Worm (Caenorhabditis elegans) whole organism, L1 larva: Measurements from ENCODE around the gene Y39B6A.33.

Source experiments
- C16A3.4 ChIP-seq: fragments of 150-350 bp; optimal IDR thresholded peaks from 2 replicates; lab custom pipeline; 2014; ENCODE audit warnings: missing biosample characterization, missing genetic modification characterization
- F16B12.6 ChIP-seq: fragments of 150-350 bp; optimal IDR thresholded peaks from 2 replicates; lab custom pipeline; 2014; ENCODE audit warnings: missing biosample characterization, missing genetic modification characterization
- Y116A8C.19 ChIP-seq: sonication (generic microtip); optimal IDR thresholded peaks from 2 replicates; lab custom pipeline; 2016; ENCODE audit warnings: missing compliant biosample characterization, missing genetic modification characterization, borderline replicate concordance
- aha-1 ChIP-seq: fragments of 150-350 bp; optimal IDR thresholded peaks from 2 replicates; lab custom pipeline; 2014; ENCODE audit warnings: missing biosample characterization, missing genetic modification characterization
- alr-1 ChIP-seq: fragments of 200-800 bp; sonication (Bioruptor generic); optimal IDR thresholded peaks from 2 replicates; lab custom pipeline; 2018; ENCODE audit warnings: borderline replicate concordance, mild to moderate bottlenecking, missing genetic modification characterization, missing compliant biosample characterization
- ama-1 ChIP-seq: fragments of 150-350 bp; optimal IDR thresholded peaks from 2 replicates; lab custom pipeline; 2014
- ceh-63 ChIP-seq: fragments of 200-800 bp; sonication (Bioruptor generic); optimal IDR thresholded peaks from 2 replicates; lab custom pipeline; 2018; ENCODE audit warnings: mild to moderate bottlenecking, missing genetic modification characterization, missing compliant biosample characterization
- ceh-82 ChIP-seq, 3 experiments: fragments of 150-350 bp in 1 of 3; sonication (generic microtip) in 2 of 3; optimal IDR thresholded peaks; 2 replicates each; lab custom pipeline; 2014 to 2017; ENCODE audit warnings: missing biosample characterization in 3 of 3, missing genetic modification characterization in 3 of 3
- ceh-88 ChIP-seq: fragments of 200-800 bp; sonication (Bioruptor generic); IDR thresholded peaks from 2 replicates; pipeline ENCODE4 v1.3.6; 2022; ENCODE audit warnings: missing genetic modification characterization, missing compliant biosample characterization
- ceh-90 ChIP-seq: sonication (generic microtip); optimal IDR thresholded peaks from 2 replicates; lab custom pipeline; 2016; ENCODE audit warnings: missing genetic modification characterization, missing compliant biosample characterization
- dpl-1 ChIP-seq, 3 experiments: fragments of 150-350 bp in 2 of 3; sonication (generic microtip) in 1 of 3; optimal IDR thresholded peaks; 2 replicates each; lab custom pipeline; 2014 to 2017; ENCODE audit warnings: missing biosample characterization in 3 of 3, missing genetic modification characterization in 3 of 3, missing genetic modification reagents in 3 of 3
- dsc-1 ChIP-seq: sonication (generic microtip); optimal IDR thresholded peaks from 2 replicates; lab custom pipeline; 2016; ENCODE audit warnings: mild to moderate bottlenecking, missing genetic modification characterization, missing compliant biosample characterization
- efl-1 ChIP-seq, 4 experiments: fragments of 150-350 bp; optimal IDR thresholded peaks in 3 of 4; peaks in 1 of 4; 1 replicate in 1 of 4; 2 replicates in 3 of 4; lab custom pipeline; 2014; ENCODE audit warnings: missing biosample characterization in 2 of 4, missing genetic modification characterization in 2 of 4, missing genetic modification reagents in 2 of 4
- efl-3 ChIP-seq: fragments of 200-800 bp; sonication (Bioruptor generic); optimal IDR thresholded peaks from 2 replicates; lab custom pipeline; 2018; ENCODE audit warnings: mild to moderate bottlenecking, missing genetic modification characterization, missing compliant biosample characterization
- elt-2 ChIP-seq: sonication (generic microtip); optimal IDR thresholded peaks from 2 replicates; lab custom pipeline; 2016; ENCODE audit warnings: missing genetic modification characterization, mild to moderate bottlenecking, inconsistent platforms, missing compliant biosample characterization, missing genetic modification reagents
- elt-3 ChIP-seq, 6 experiments: fragments of 150-350 bp in 1 of 6; sonication (generic microtip); optimal IDR thresholded peaks; 2 replicates each; lab custom pipeline; 2017 to 2018; ENCODE audit warnings: missing biosample characterization in 6 of 6, missing genetic modification characterization in 6 of 6, inconsistent platforms in 1 of 6
- ets-5 ChIP-seq: fragments of 200-800 bp; sonication (Bioruptor generic); IDR thresholded peaks from 2 replicates; pipeline ENCODE4 v1.3.6; 2022; ENCODE audit warnings: missing genetic modification characterization, missing compliant biosample characterization
- fkh-4 ChIP-seq: sonication (generic microtip); optimal IDR thresholded peaks from 2 replicates; lab custom pipeline; 2016; ENCODE audit warnings: missing compliant biosample characterization, missing genetic modification characterization, borderline replicate concordance
- hlh-4 ChIP-seq: sonication (generic microtip); optimal IDR thresholded peaks from 2 replicates; lab custom pipeline; 2016; ENCODE audit warnings: mild to moderate bottlenecking, missing genetic modification characterization, missing compliant biosample characterization
- hpl-2 ChIP-seq: fragments of 150-350 bp; optimal IDR thresholded peaks from 2 replicates; lab custom pipeline; 2014; ENCODE audit warnings: missing biosample characterization, missing genetic modification reagents, missing genetic modification characterization
- isw-1 ChIP-seq: fragments of 200-800 bp; sonication (Bioruptor generic); IDR thresholded peaks from 2 replicates; pipeline ENCODE4 v1.3.6; 2022; ENCODE audit warnings: missing genetic modification characterization, missing compliant biosample characterization
- jun-1 ChIP-seq: fragments of 150-350 bp; optimal IDR thresholded peaks from 2 replicates; lab custom pipeline; 2014; ENCODE audit warnings: missing biosample characterization, missing genetic modification reagents, missing genetic modification characterization
- lin-13 ChIP-seq: fragments of 150-350 bp; optimal IDR thresholded peaks from 2 replicates; lab custom pipeline; 2014; ENCODE audit warnings: missing biosample characterization, missing genetic modification reagents, missing genetic modification characterization
- lin-39 ChIP-seq: fragments of 150-350 bp; optimal IDR thresholded peaks from 2 replicates; lab custom pipeline; 2014; ENCODE audit warnings: missing biosample characterization, missing genetic modification reagents, missing genetic modification characterization
- lir-3 ChIP-seq: sonication (generic microtip); optimal IDR thresholded peaks from 2 replicates; lab custom pipeline; 2016; ENCODE audit warnings: mild to moderate bottlenecking, missing genetic modification characterization, moderate library complexity, missing compliant biosample characterization; ENCODE audit not compliant: poor library complexity
- lsy-2 ChIP-seq, 2 experiments: fragments of 150-350 bp; optimal IDR thresholded peaks; 2 replicates each; lab custom pipeline; 2014; ENCODE audit warnings: missing biosample characterization in 2 of 2, missing genetic modification characterization in 2 of 2
- mdl-1 ChIP-seq, 2 experiments: fragments of 150-350 bp; optimal IDR thresholded peaks; 2 replicates each; lab custom pipeline; 2014 to 2017; ENCODE audit warnings: missing biosample characterization in 2 of 2, missing genetic modification characterization in 2 of 2, inconsistent platforms in 1 of 2
- mef-2 ChIP-seq: fragments of 150-350 bp; optimal IDR thresholded peaks from 2 replicates; lab custom pipeline; 2014; ENCODE audit warnings: missing biosample characterization, missing genetic modification characterization
- mep-1 ChIP-seq: fragments of 150-350 bp; optimal IDR thresholded peaks from 2 replicates; lab custom pipeline; 2014; ENCODE audit warnings: missing biosample characterization, missing genetic modification characterization
- nhr-11 ChIP-seq: fragments of 150-350 bp; optimal IDR thresholded peaks from 2 replicates; lab custom pipeline; 2014; ENCODE audit warnings: missing biosample characterization, missing genetic modification characterization
- nhr-12 ChIP-seq: sonication (generic microtip); optimal IDR thresholded peaks from 2 replicates; lab custom pipeline; 2017; ENCODE audit warnings: missing biosample characterization, missing genetic modification characterization
- nhr-19 ChIP-seq: fragments of 200-800 bp; sonication (Bioruptor generic); conservative IDR thresholded peaks from 2 replicates; pipeline ENCODE4 v1.3.6; 2022; ENCODE audit warnings: missing genetic modification characterization, missing compliant biosample characterization
- nhr-20 ChIP-seq: sonication (generic microtip); optimal IDR thresholded peaks from 2 replicates; lab custom pipeline; 2016; ENCODE audit warnings: mild to moderate bottlenecking, missing genetic modification characterization, missing compliant biosample characterization
- nhr-237 ChIP-seq: fragments of 150-350 bp; optimal IDR thresholded peaks from 2 replicates; lab custom pipeline; 2014; ENCODE audit warnings: missing biosample characterization, missing genetic modification characterization
- nhr-28 ChIP-seq: fragments of 150-350 bp; optimal IDR thresholded peaks from 2 replicates; lab custom pipeline; 2014; ENCODE audit warnings: missing biosample characterization, missing genetic modification characterization
- nhr-85 ChIP-seq: sonication (generic microtip); peaks from one replicate; lab custom pipeline; 2016; ENCODE audit warnings: missing genetic modification characterization, inconsistent platforms, missing compliant biosample characterization
- pag-3 ChIP-seq: sonication (generic microtip); optimal IDR thresholded peaks from 2 replicates; lab custom pipeline; 2017; ENCODE audit warnings: missing genetic modification characterization, mild to moderate bottlenecking, missing compliant biosample characterization, antibody characterized with exemption, borderline replicate concordance; ENCODE audit not compliant: insufficient read depth
- rnt-1 ChIP-seq: sonication (generic microtip); optimal IDR thresholded peaks from 2 replicates; lab custom pipeline; 2016; ENCODE audit warnings: mild to moderate bottlenecking, missing genetic modification characterization, moderate library complexity, missing compliant biosample characterization
- skn-1 ChIP-seq: fragments of 150-350 bp; optimal IDR thresholded peaks from 2 replicates; lab custom pipeline; 2014; ENCODE audit warnings: missing biosample characterization, missing genetic modification characterization
- snpc-4 ChIP-seq: fragments of 150-350 bp; optimal IDR thresholded peaks from 2 replicates; lab custom pipeline; 2014; ENCODE audit warnings: missing biosample characterization, missing genetic modification characterization
- snu-23 ChIP-seq: sonication (generic microtip); optimal IDR thresholded peaks from 2 replicates; lab custom pipeline; 2016; ENCODE audit warnings: missing genetic modification characterization, missing compliant biosample characterization
- sptf-1 ChIP-seq: fragments of 150-350 bp; optimal IDR thresholded peaks from 2 replicates; lab custom pipeline; 2014; ENCODE audit warnings: missing biosample characterization, missing genetic modification characterization
- swsn-7 ChIP-seq: sonication (generic microtip); optimal IDR thresholded peaks from 2 replicates; lab custom pipeline; 2016; ENCODE audit warnings: missing genetic modification characterization, missing compliant biosample characterization
- tbx-2 ChIP-seq: sonication (generic microtip); optimal IDR thresholded peaks from 2 replicates; lab custom pipeline; 2016; ENCODE audit warnings: missing genetic modification characterization, missing compliant biosample characterization
- tlp-1 ChIP-seq: fragments of 150-350 bp; optimal IDR thresholded peaks from 2 replicates; lab custom pipeline; 2014; ENCODE audit warnings: missing biosample characterization, missing genetic modification characterization
- unc-130 ChIP-seq: fragments of 150-350 bp; optimal IDR thresholded peaks from 2 replicates; lab custom pipeline; 2017; ENCODE audit warnings: missing biosample characterization, missing genetic modification characterization, inconsistent platforms
- unc-30 ChIP-seq: sonication (generic microtip); optimal IDR thresholded peaks from 2 replicates; lab custom pipeline; 2017; ENCODE audit warnings: missing biosample characterization, missing genetic modification characterization
- unc-62 ChIP-seq: fragments of 150-350 bp; optimal IDR thresholded peaks from 2 replicates; lab custom pipeline; 2014; ENCODE audit warnings: missing biosample characterization, missing genetic modification reagents, missing genetic modification characterization
- unc-86 ChIP-seq: sonication (generic microtip); optimal IDR thresholded peaks from 2 replicates; lab custom pipeline; 2016; ENCODE audit warnings: missing genetic modification characterization, missing compliant biosample characterization
- vab-15 ChIP-seq: sonication (generic microtip); optimal IDR thresholded peaks from 2 replicates; lab custom pipeline; 2017; ENCODE audit warnings: missing genotype, mild to moderate bottlenecking, missing genetic modification characterization, missing compliant biosample characterization
- xbp-1 ChIP-seq: sonication (generic microtip); optimal IDR thresholded peaks from 2 replicates; lab custom pipeline; 2016; ENCODE audit warnings: missing genetic modification characterization, missing compliant biosample characterization
- zip-4 ChIP-seq: fragments of 200-800 bp; sonication (Bioruptor generic); optimal IDR thresholded peaks from 2 replicates; lab custom pipeline; 2018; ENCODE audit warnings: mild to moderate bottlenecking, missing genetic modification characterization, moderate library complexity, missing compliant biosample characterization
- ztf-4 ChIP-seq: fragments of 150-350 bp; optimal IDR thresholded peaks from 2 replicates; lab custom pipeline; 2014; ENCODE audit warnings: missing biosample characterization, missing genetic modification characterization

Y39B6A.33 gene

ce11 chrV:18980980-18981529 is 20.7 kb upstream of the Y39B6A.33 start, which contains the start of the genes mrps-35 and sws-1 (continued):
- no peak for TF ChIP-seq nhr-12 (tag; lab: Kevin White, UChicago)
- TF ChIP-seq isw-1 (GFP tag; lab: Robert Waterston, UW): peak; percentile 61
- no peak for TF ChIP-seq ets-5 (GFP tag; lab: Robert Waterston, UW)
- TF ChIP-seq nhr-237 (tag; lab: Kevin White, UChicago): no peak
- no peak for TF ChIP-seq mef-2 (tag; lab: Kevin White, UChicago)
- TF ChIP-seq snu-23: peak; percentile 85
- TF ChIP-seq dpl-1 (GFP tag; optimal IDR thresholded peaks at IDR 0.05; lab: Kevin White, UChicago): peak; percentile 92 to 94 (median 93)
- peak; percentile 17 for TF ChIP-seq efl-3 (GFP tag; lab: Kevin White, UChicago)
- no peak for TF ChIP-seq pag-3
- TF ChIP-seq hlh-4 (tag; lab: Kevin White, UChicago): peak; percentile 56
- peak; percentile 59 for TF ChIP-seq elt-2 (tag; lab: Kevin White, UChicago)
- TF ChIP-seq Y116A8C.19 (tag; lab: Kevin White, UChicago): peak; percentile 70
- no peak for TF ChIP-seq aha-1 (tag; lab: Kevin White, UChicago)
- TF ChIP-seq ceh-90: peak; percentile 98
- TF ChIP-seq ceh-88 (GFP tag; lab: Robert Waterston, UW): no peak
- TF ChIP-seq tbx-2: peak; percentile 92
- TF ChIP-seq nhr-28 (tag; lab: Kevin White, UChicago): no peak
- TF ChIP-seq sptf-1 (tag; lab: Kevin White, UChicago): no peak
- no peak for TF ChIP-seq mdl-1 (tag; optimal IDR thresholded peaks at IDR 0.05; lab: Kevin White, UChicago)
- no peak for TF ChIP-seq ama-1 (lab: Kevin White, UChicago)
- TF ChIP-seq zip-4: no peak
- no peak for TF ChIP-seq unc-130 (tag; lab: Kevin White, UChicago)
- TF ChIP-seq hpl-2: no peak
- TF ChIP-seq lin-13 (GFP tag; lab: Kevin White, UChicago): peak; percentile 69
- TF ChIP-seq unc-86 (tag; lab: Kevin White, UChicago): peak; percentile 72
- no peak for TF ChIP-seq nhr-11
- peak; percentile 3 for TF ChIP-seq jun-1
- TF ChIP-seq alr-1 (tag; lab: Kevin White, UChicago): no peak
- peak; percentile 60 for TF ChIP-seq snpc-4
- TF ChIP-seq nhr-19 (GFP tag; lab: Robert Waterston, UW): peak; percentile 92
- TF ChIP-seq tlp-1 (tag; lab: Kevin White, UChicago): no peak
- TF ChIP-seq F16B12.6 (tag; lab: Kevin White, UChicago): no peak
- peak; percentile 94 for TF ChIP-seq nhr-85 (tag; lab: Kevin White, UChicago)
- TF ChIP-seq lsy-2 (tag; optimal IDR thresholded peaks at IDR 0.05; lab: Kevin White, UChicago): peak; percentile 72 to 74
- peak; percentile 94 for TF ChIP-seq lir-3 (tag; lab: Kevin White, UChicago)
- TF ChIP-seq skn-1: peak; percentile 47
- TF ChIP-seq ceh-82 (tag; optimal IDR thresholded peaks at IDR 0.05; lab: Kevin White, UChicago): peak; percentile 20 to 79 (median 68)
- TF ChIP-seq efl-1 (optimal IDR thresholded peaks at IDR 0.05; lab: Kevin White, UChicago): peak; percentile 72 to 95
- peak; percentile 94 to 99 for TF ChIP-seq efl-1 (GFP tag; optimal IDR thresholded peaks at IDR 0.05 in 1 of 2; lab: Kevin White, UChicago)
- peak in 1 of 6 experiments; percentile 24 for TF ChIP-seq elt-3 (tag; optimal IDR thresholded peaks at IDR 0.05; lab: Kevin White, UChicago)
- TF ChIP-seq lin-39 (tag; lab: Kevin White, UChicago): peak; percentile 26
- no peak for TF ChIP-seq C16A3.4 (tag; lab: Kevin White, UChicago)
- TF ChIP-seq xbp-1: peak; percentile 82
- peak; percentile 99 for TF ChIP-seq rnt-1
- TF ChIP-seq unc-30 (tag; lab: Kevin White, UChicago): no peak
- TF ChIP-seq nhr-20: peak; percentile 79
- TF ChIP-seq vab-15: peak; percentile 20
- peak; percentile 92 for TF ChIP-seq dsc-1 (tag; lab: Kevin White, UChicago)
- peak; percentile 76 for TF ChIP-seq mep-1
- TF ChIP-seq ceh-63 (GFP tag; lab: Kevin White, UChicago): no peak
- peak; percentile 83 for TF ChIP-seq swsn-7 (tag; lab: Kevin White, UChicago)
- TF ChIP-seq ztf-4 (tag; lab: Kevin White, UChicago): no peak
- TF ChIP-seq unc-62: no peak
- peak; percentile 96 for TF ChIP-seq fkh-4 (tag; lab: Kevin White, UChicago)
